Worm (Caenorhabditis elegans) whole organism, L2 larva: ENCODE data around the gene ptb-1.

Experiments used
- C34F6.9 ChIP-seq: fragments of 150-350 bp; optimal IDR thresholded peaks from 2 replicates; lab custom pipeline; 2014; ENCODE audit warnings: missing biosample characterization, missing genetic modification characterization
- F13H6.1 ChIP-seq: sonication (generic microtip); optimal IDR thresholded peaks from 2 replicates; lab custom pipeline; 2016; ENCODE audit warnings: missing genetic modification characterization, missing compliant biosample characterization
- R02D3.7 ChIP-seq: fragments of 150-350 bp; optimal IDR thresholded peaks from 2 replicates; lab custom pipeline; 2014; ENCODE audit warnings: missing biosample characterization, missing genetic modification characterization
- Y55F3AM.14 ChIP-seq: fragments of 200-800 bp; sonication (Bioruptor generic); optimal IDR thresholded peaks from 2 replicates; lab custom pipeline; 2018; ENCODE audit warnings: mild to moderate bottlenecking, missing genetic modification characterization, missing compliant biosample characterization
- ZK546.5 ChIP-seq: sonication (generic microtip); optimal IDR thresholded peaks from 2 replicates; lab custom pipeline; 2017; ENCODE audit warnings: missing biosample characterization, missing genetic modification characterization
- alr-1 ChIP-seq: fragments of 150-350 bp; optimal IDR thresholded peaks from 2 replicates; lab custom pipeline; 2014; ENCODE audit warnings: missing biosample characterization, missing genetic modification characterization
- aly-2 ChIP-seq: fragments of 150-350 bp; optimal IDR thresholded peaks from 2 replicates; lab custom pipeline; 2014; ENCODE audit warnings: missing biosample characterization, missing genetic modification characterization
- ama-1 ChIP-seq: fragments of 150-350 bp; optimal IDR thresholded peaks from 2 replicates; lab custom pipeline; 2018; ENCODE audit warnings: inconsistent platforms
- blmp-1 ChIP-seq: sonication (generic microtip); optimal IDR thresholded peaks from 2 replicates; lab custom pipeline; 2017; ENCODE audit warnings: missing genetic modification characterization, mild to moderate bottlenecking, missing compliant biosample characterization, antibody characterized with exemption, moderate library complexity; ENCODE audit not compliant: insufficient read depth
- ceh-16 ChIP-seq: fragments of 150-350 bp; optimal IDR thresholded peaks from 2 replicates; lab custom pipeline; 2014; ENCODE audit warnings: missing biosample characterization, missing genetic modification characterization
- dmd-4 ChIP-seq: sonication (generic microtip); optimal IDR thresholded peaks from 2 replicates; lab custom pipeline; 2017; ENCODE audit warnings: missing biosample characterization, missing genetic modification characterization
- egl-27 ChIP-seq: sonication (generic microtip); optimal IDR thresholded peaks from 3 replicates; lab custom pipeline; 2017; ENCODE audit warnings: missing biosample characterization, missing genetic modification reagents, missing genetic modification characterization
- elt-1 ChIP-seq: fragments of 150-350 bp; optimal IDR thresholded peaks from 2 replicates; lab custom pipeline; 2014; ENCODE audit warnings: missing biosample characterization, missing genetic modification characterization
- elt-3 ChIP-seq: sonication (generic microtip); optimal IDR thresholded peaks from 2 replicates; lab custom pipeline; 2017; ENCODE audit warnings: missing biosample characterization, missing genetic modification characterization
- fos-1 ChIP-seq: fragments of 150-350 bp; optimal IDR thresholded peaks from 2 replicates; lab custom pipeline; 2014; ENCODE audit warnings: missing biosample characterization, missing genetic modification characterization
- gmeb-1 ChIP-seq: fragments of 150-350 bp; optimal IDR thresholded peaks from 2 replicates; lab custom pipeline; 2014; ENCODE audit warnings: missing biosample characterization, missing genetic modification characterization
- lin-13 ChIP-seq: fragments of 150-350 bp; optimal IDR thresholded peaks from 2 replicates; lab custom pipeline; 2014; ENCODE audit warnings: missing biosample characterization, missing genetic modification reagents, missing genetic modification characterization
- lin-39 ChIP-seq: fragments of 150-350 bp; optimal IDR thresholded peaks from 2 replicates; lab custom pipeline; 2014; ENCODE audit warnings: missing biosample characterization, missing genetic modification reagents, missing genetic modification characterization
- lsy-2 ChIP-seq, 2 experiments: fragments of 150-350 bp in 1 of 2; sonication (generic microtip) in 1 of 2; optimal IDR thresholded peaks; 2 replicates each; lab custom pipeline; 2014 to 2017; ENCODE audit warnings: missing biosample characterization in 2 of 2, missing genetic modification characterization in 2 of 2
- mab-5 ChIP-seq: fragments of 150-350 bp; optimal IDR thresholded peaks from 2 replicates; lab custom pipeline; 2014; ENCODE audit warnings: missing biosample characterization, missing genetic modification characterization
- nhr-10 ChIP-seq: sonication (generic microtip); optimal IDR thresholded peaks from 2 replicates; lab custom pipeline; 2017; ENCODE audit warnings: missing biosample characterization, missing genetic modification characterization
- nhr-21 ChIP-seq: fragments of 150-350 bp; optimal IDR thresholded peaks from 2 replicates; lab custom pipeline; 2014; ENCODE audit warnings: missing biosample characterization, missing genetic modification characterization
- nhr-25 ChIP-seq: fragments of 150-350 bp; sonication (generic microtip); optimal IDR thresholded peaks from 3 replicates; lab custom pipeline; 2014; ENCODE audit warnings: missing biosample characterization, missing genetic modification characterization
- nhr-77 ChIP-seq: fragments of 150-350 bp; optimal IDR thresholded peaks from 2 replicates; lab custom pipeline; 2014; ENCODE audit warnings: missing biosample characterization, missing genetic modification characterization
- peb-1 ChIP-seq: fragments of 150-350 bp; optimal IDR thresholded peaks from 2 replicates; lab custom pipeline; 2014; ENCODE audit warnings: missing biosample characterization, missing genetic modification characterization
- sem-4 ChIP-seq: fragments of 150-350 bp; optimal IDR thresholded peaks from 2 replicates; lab custom pipeline; 2014; ENCODE audit warnings: missing biosample characterization, missing genetic modification reagents, missing genetic modification characterization
- skn-1 ChIP-seq: sonication (generic microtip); optimal IDR thresholded peaks from 2 replicates; lab custom pipeline; 2017; ENCODE audit warnings: missing biosample characterization, missing genetic modification characterization
- sma-3 ChIP-seq: sonication (generic microtip); optimal IDR thresholded peaks from 2 replicates; lab custom pipeline; 2016; ENCODE audit warnings: missing genetic modification reagents, missing genetic modification characterization, missing compliant biosample characterization
- sma-9 ChIP-seq, 2 experiments: fragments of 150-350 bp in 1 of 2; sonication (generic microtip) in 1 of 2; optimal IDR thresholded peaks; 2 replicates each; lab custom pipeline; 2014 to 2016; ENCODE audit warnings: missing genetic modification characterization in 2 of 2, mild to moderate bottlenecking in 1 of 2, missing biosample characterization in 1 of 2, missing compliant biosample characterization in 1 of 2, missing genetic modification reagents in 1 of 2, moderate library complexity in 1 of 2
- snpc-4 ChIP-seq: fragments of 150-350 bp; optimal IDR thresholded peaks from 2 replicates; lab custom pipeline; 2014; ENCODE audit warnings: missing biosample characterization, missing genetic modification characterization
- unc-55 ChIP-seq: fragments of 150-350 bp; sonication (generic microtip); optimal IDR thresholded peaks from 3 replicates; lab custom pipeline; 2014; ENCODE audit warnings: missing biosample characterization, missing genetic modification reagents, missing genetic modification characterization
- zag-1 ChIP-seq: fragments of 150-350 bp; optimal IDR thresholded peaks from 2 replicates; lab custom pipeline; 2014; ENCODE audit warnings: missing biosample characterization, missing genetic modification characterization
- ztf-1 ChIP-seq: fragments of 200-800 bp; sonication (Bioruptor generic); conservative IDR thresholded peaks from 2 replicates; pipeline ENCODE4 v1.3.6; 2022; ENCODE audit warnings: missing genetic modification characterization, missing compliant biosample characterization
- ztf-11 ChIP-seq: sonication (generic microtip); optimal IDR thresholded peaks from 2 replicates; lab custom pipeline; 2017; ENCODE audit warnings: missing biosample characterization, missing genetic modification characterization
- ztf-4 ChIP-seq: fragments of 150-350 bp; optimal IDR thresholded peaks from 2 replicates; lab custom pipeline; 2014; ENCODE audit warnings: missing biosample characterization, missing genetic modification characterization

ptb-1 gene

DNA sequence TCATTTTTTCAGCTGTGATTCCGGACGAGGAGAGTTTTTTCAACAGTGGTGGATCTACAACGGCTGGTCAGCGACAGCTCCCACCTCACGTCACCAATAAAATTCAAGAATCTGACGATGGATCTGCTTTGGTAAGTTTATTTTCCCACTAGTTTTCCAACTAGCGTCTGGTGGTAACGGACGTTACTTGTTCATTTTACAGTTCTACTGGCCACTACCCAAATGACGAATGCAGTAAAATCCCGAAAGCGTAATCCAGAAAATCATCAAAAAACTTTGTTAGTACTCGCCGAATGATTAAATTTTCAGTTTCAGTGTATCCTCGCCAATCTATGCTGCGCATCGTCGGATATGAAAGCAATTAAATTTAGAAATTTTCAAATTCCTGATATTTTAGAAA lies 15.8 kb upstream of the ptb-1 start:
- TF ChIP-seq ama-1 (no peak), nhr-77 (tag; lab: Kevin White, UChicago) (no peak), ztf-11 (tag; lab: Kevin White, UChicago) (no peak), blmp-1 (tag; lab: Kevin White, UChicago) (no peak), fos-1 (tag; lab: Kevin White, UChicago) (no peak), egl-27 (tag; lab: Kevin White, UChicago) (no peak), snpc-4 (tag; lab: Kevin White, UChicago) (no peak), nhr-21 (tag; lab: Kevin White, UChicago) (no peak), zag-1 (tag; lab: Kevin White, UChicago) (no peak), aly-2 (no peak), ceh-16 (tag; lab: Kevin White, UChicago) (no peak), alr-1 (no peak), unc-55 (GFP tag; lab: Kevin White, UChicago) (no peak), skn-1 (tag; lab: Kevin White, UChicago) (no peak), nhr-10 (no peak)

ce11 chrII:10660892-10661291 lies 14.5 kb upstream of the ptb-1 start, which contains the start of gene marc-2:
marc-2 (minus strand) TSS chrII:10660992.
- TF ChIP-seq lin-13 (GFP tag; lab: Kevin White, UChicago) (no peak), peb-1 (tag; lab: Kevin White, UChicago) (no peak), nhr-10 (no peak), ztf-1 (GFP tag; lab: Robert Waterston, UW) (no peak), elt-1 (tag; lab: Kevin White, UChicago) (no peak), sem-4 (tag; lab: Kevin White, UChicago) (no peak), F13H6.1 (tag; lab: Kevin White, UChicago) (no peak), mab-5 (tag; lab: Kevin White, UChicago) (no peak)

- TF ChIP-seq blmp-1 (tag; lab: Kevin White, UChicago) (no peak), nhr-21 (tag; lab: Kevin White, UChicago) (peak; percentile 18), sma-3 (no peak), ztf-4 (no peak), dmd-4 (no peak)
- TF ChIP-seq, all 48 proteins: peak for 1
Observed at ce11 chrII:10661448-10662064, 13.8 kb upstream of the ptb-1 start.

ce11 chrII:10662279-10662678 lies 13.1 kb upstream of the ptb-1 start:
- TF ChIP-seq elt-1 (tag; lab: Kevin White, UChicago), result no peak
- no peak for TF ChIP-seq sma-3
- TF ChIP-seq lin-39, result no peak
- TF ChIP-seq F13H6.1 (tag; lab: Kevin White, UChicago), result no peak
- no peak for TF ChIP-seq alr-1
- no peak for TF ChIP-seq mab-5 (tag; lab: Kevin White, UChicago)
- no peak for TF ChIP-seq R02D3.7 (tag; lab: Kevin White, UChicago)

DNA sequence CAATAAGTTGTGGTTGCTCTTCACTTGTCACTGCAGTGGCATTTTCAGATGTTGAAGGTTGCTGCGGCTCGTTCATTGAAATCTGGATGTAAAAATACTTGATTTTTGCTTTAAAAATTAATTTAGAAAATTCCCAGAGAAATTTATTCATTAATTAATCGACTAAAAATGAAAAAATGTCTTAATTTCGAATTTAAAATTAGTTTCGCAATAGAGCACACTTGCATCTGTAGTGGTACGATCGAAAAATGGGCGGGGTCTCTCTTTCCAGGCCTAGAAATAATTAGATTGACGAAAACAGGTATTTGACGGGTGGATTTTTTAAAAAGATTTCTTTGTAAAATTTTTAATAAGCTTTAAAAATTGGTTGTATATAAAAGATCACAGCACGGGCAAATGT lies 12.7 kb upstream of the ptb-1 start, which contains the start of gene D2089.8:
Gene D2089.8, minus strand, starts transcription at position 84 of the 400 bp plus-strand sequence.
- TF ChIP-seq C34F6.9 (tag; lab: Kevin White, UChicago) (peak; percentile 32), elt-3 (tag; lab: Kevin White, UChicago) (no peak), sma-9 (GFP tag; optimal IDR thresholded peaks at IDR 0.05; lab: Kevin White, UChicago) (no peak), sma-9 (tag; optimal IDR thresholded peaks at IDR 0.05; lab: Kevin White, UChicago) (no peak), gmeb-1 (no peak), ZK546.5 (tag; lab: Kevin White, UChicago) (no peak), nhr-25 (tag; lab: Kevin White, UChicago) (no peak), lsy-2 (tag; optimal IDR thresholded peaks at IDR 0.05; lab: Kevin White, UChicago) (peak in 1 of 2 experiments; percentile 35), mab-5 (tag; lab: Kevin White, UChicago) (no peak), peb-1 (tag; lab: Kevin White, UChicago) (no peak), Y55F3AM.14 (no peak), lin-39 (no peak), ztf-11 (tag; lab: Kevin White, UChicago) (no peak)
